Fruit fly (Drosophila melanogaster) whole organism, embryonic: Measurements from ENCODE around the gene CG32772.
A peak's percentile ranks its signal among the peaks of the same experiment; 100 is the strongest.

Source experiments
- CG10366 ChIP-seq: fragments of 200-800 bp; sonication (Bioruptor generic); IDR thresholded peaks from 2 replicates; pipeline ENCODE4 v1.3.6; 2022; ENCODE audit warnings: missing biosample characterization, missing genetic modification characterization
- CG10431 ChIP-seq: fragments of 200-800 bp; sonication (Bioruptor generic); optimal IDR thresholded peaks from 3 replicates; lab custom pipeline; 2018; ENCODE audit warnings: missing biosample characterization, mild to moderate bottlenecking, missing genetic modification characterization
- CG10462 ChIP-seq: fragments of 200-800 bp; sonication (Bioruptor generic); optimal IDR thresholded peaks from 2 replicates; lab custom pipeline; 2016; ENCODE audit warnings: missing biosample characterization, missing genetic modification characterization
- CG10543 ChIP-seq: fragments of 200-800 bp; sonication (Bioruptor generic); optimal IDR thresholded peaks from 3 replicates; lab custom pipeline; 2017; ENCODE audit warnings: missing biosample characterization, mild to moderate bottlenecking, missing genetic modification characterization, moderate library complexity
- CG10654 ChIP-seq: fragments of 200-800 bp; sonication (Bioruptor generic); optimal IDR thresholded peaks from 2 replicates; lab custom pipeline; 2016; ENCODE audit warnings: missing biosample characterization, missing genetic modification characterization
- CG11456 ChIP-seq: fragments of 200-800 bp; sonication (Bioruptor generic); IDR thresholded peaks from 3 replicates; pipeline ENCODE4 v1.3.6; 2022; ENCODE audit warnings: missing biosample characterization, missing genetic modification characterization
- CG1233 ChIP-seq: fragments of 200-800 bp; sonication (Bioruptor generic); optimal IDR thresholded peaks from 4 replicates; lab custom pipeline; 2018; ENCODE audit warnings: missing biosample characterization, mild to moderate bottlenecking, missing genetic modification characterization
- CG12391 ChIP-seq: fragments of 200-800 bp; sonication (Bioruptor generic); optimal IDR thresholded peaks from 3 replicates; lab custom pipeline; 2018; ENCODE audit warnings: missing biosample characterization, mild to moderate bottlenecking, missing genetic modification characterization, moderate library complexity
- CG15601 ChIP-seq: fragments of 200-800 bp; sonication (Bioruptor generic); optimal IDR thresholded peaks from 3 replicates; lab custom pipeline; 2019; ENCODE audit warnings: missing biosample characterization, mild to moderate bottlenecking, missing genetic modification characterization, moderate library complexity
- CG17186 ChIP-seq: fragments of 200-800 bp; sonication (Bioruptor generic); optimal IDR thresholded peaks from 3 replicates; lab custom pipeline; 2017; ENCODE audit warnings: missing biosample characterization, missing genetic modification reagents, missing genetic modification characterization
- CG2889 ChIP-seq: fragments of 200-800 bp; sonication (Bioruptor generic); IDR thresholded peaks from 3 replicates; pipeline ENCODE4 v1.3.6; 2022; ENCODE audit warnings: missing biosample characterization, missing genetic modification characterization
- CG3065 ChIP-seq: fragments of 200-800 bp; sonication (Bioruptor generic); optimal IDR thresholded peaks from 2 replicates; lab custom pipeline; 2016; ENCODE audit warnings: missing biosample characterization, missing genetic modification characterization
- CG3847 ChIP-seq: fragments of 200-800 bp; sonication (Bioruptor generic); IDR thresholded peaks from 2 replicates; pipeline ENCODE4 v1.3.6; 2022; ENCODE audit warnings: missing biosample characterization, missing genetic modification characterization
- CG43689 ChIP-seq: fragments of 200-800 bp; sonication (Bioruptor generic); IDR thresholded peaks from 2 replicates; pipeline ENCODE4 v1.3.6; 2022; ENCODE audit warnings: missing biosample characterization, missing genetic modification characterization
- CG6791 ChIP-seq: fragments of 200-800 bp; sonication (Bioruptor generic); IDR thresholded peaks from 3 replicates; pipeline ENCODE4 v1.3.6; 2022; ENCODE audit warnings: missing biosample characterization, missing genetic modification characterization; ENCODE audit not compliant: partially characterized antibody
- CG6854 ChIP-seq: fragments of 200-800 bp; sonication (Bioruptor generic); optimal IDR thresholded peaks from 3 replicates; lab custom pipeline; 2017; ENCODE audit warnings: missing biosample characterization, mild to moderate bottlenecking, missing genetic modification characterization
- CG8290 ChIP-seq, 3 experiments: fragments of 200-800 bp; sonication (Bioruptor generic); optimal IDR thresholded peaks; 2 replicates each; lab custom pipeline; 2016 to 2019; ENCODE audit warnings: missing biosample characterization in 3 of 3, missing genetic modification characterization in 3 of 3, mild to moderate bottlenecking in 2 of 3, moderate library complexity in 1 of 3
- D ChIP-seq, 2 experiments: fragments of 200-800 bp in 1 of 2; fragments of >200 bp in 1 of 2; sonication (Bioruptor generic) in 1 of 2; optimal IDR thresholded peaks; 2 replicates in 1 of 2; 3 replicates in 1 of 2; lab custom pipeline; 2017; ENCODE audit warnings: mild to moderate bottlenecking in 1 of 2, missing biosample characterization in 1 of 2, missing genetic modification characterization in 1 of 2, missing genetic modification reagents in 1 of 2
- Dfd ChIP-seq, 2 experiments: fragments of >200 bp; optimal IDR thresholded peaks; 2 replicates each; lab custom pipeline; 2017; ENCODE audit warnings: missing biosample characterization in 2 of 2, missing genetic modification characterization in 2 of 2
- Fer2 ChIP-seq: fragments of 200-800 bp; sonication (Bioruptor generic); optimal IDR thresholded peaks from 2 replicates; lab custom pipeline; 2018; ENCODE audit warnings: missing biosample characterization, mild to moderate bottlenecking, missing genetic modification characterization, moderate library complexity
- Gug ChIP-seq: fragments of 200-800 bp; sonication (Bioruptor generic); IDR thresholded peaks from 4 replicates; pipeline ENCODE4 v1.3.6; 2022; ENCODE audit warnings: missing biosample characterization, missing genetic modification characterization
- HLHmδ ChIP-seq: fragments of 200-800 bp; sonication (Bioruptor generic); optimal IDR thresholded peaks from 2 replicates; lab custom pipeline; 2018; ENCODE audit warnings: missing biosample characterization, mild to moderate bottlenecking, missing genetic modification characterization, moderate library complexity
- MTF-1 ChIP-seq: fragments of 200-800 bp; sonication (Bioruptor generic); optimal IDR thresholded peaks from 2 replicates; lab custom pipeline; 2018; ENCODE audit warnings: missing biosample characterization, mild to moderate bottlenecking, missing genetic modification characterization, borderline replicate concordance
- Pdp1 ChIP-seq, 2 experiments: fragments of 200-800 bp; sonication (Bioruptor generic); optimal IDR thresholded peaks; 3 replicates each; lab custom pipeline; 2016; ENCODE audit warnings: missing biosample characterization in 2 of 2, missing genetic modification characterization in 2 of 2, mild to moderate bottlenecking in 1 of 2, moderate library complexity in 1 of 2
- Ravus ChIP-seq: fragments of 200-800 bp; sonication (Bioruptor generic); IDR thresholded peaks from 2 replicates; pipeline ENCODE4 v1.3.6; 2022; ENCODE audit warnings: missing biosample characterization, missing genetic modification characterization
- Sox102F ChIP-seq: fragments of 200-800 bp; sonication (Bioruptor generic); optimal IDR thresholded peaks from 2 replicates; lab custom pipeline; 2018; ENCODE audit warnings: missing biosample characterization, mild to moderate bottlenecking, missing genetic modification characterization, moderate library complexity
- Usf ChIP-seq: fragments of 200-800 bp; sonication (Bioruptor generic); optimal IDR thresholded peaks from 2 replicates; lab custom pipeline; 2017; ENCODE audit warnings: missing genotype, missing biosample characterization, missing genetic modification characterization
- az2 ChIP-seq: fragments of 200-800 bp; sonication (Bioruptor generic); optimal IDR thresholded peaks from 3 replicates; lab custom pipeline; 2016; ENCODE audit warnings: missing biosample characterization, missing genetic modification characterization
- bowl ChIP-seq: fragments of 200-800 bp; sonication (Bioruptor generic); IDR thresholded peaks from 2 replicates; pipeline ENCODE4 v1.3.6; 2022; ENCODE audit warnings: missing biosample characterization, missing genetic modification characterization
- btn ChIP-seq: fragments of 200-800 bp; sonication (Bioruptor generic); optimal IDR thresholded peaks from 2 replicates; lab custom pipeline; 2016; ENCODE audit warnings: missing biosample characterization, missing genetic modification characterization
- cad ChIP-seq: fragments of >200 bp; optimal IDR thresholded peaks from 2 replicates; lab custom pipeline; 2017; ENCODE audit warnings: missing biosample characterization, missing genetic modification characterization
- cas ChIP-seq: fragments of 200-800 bp; sonication (Bioruptor generic); IDR thresholded peaks from 2 replicates; pipeline ENCODE4 v1.3.6; 2022; ENCODE audit warnings: missing biosample characterization, missing genetic modification characterization
- crp ChIP-seq, 2 experiments: fragments of 200-800 bp; sonication (Bioruptor generic); optimal IDR thresholded peaks; 2 replicates in 1 of 2; 3 replicates in 1 of 2; lab custom pipeline; 2017; ENCODE audit warnings: missing biosample characterization in 2 of 2, missing genetic modification characterization in 2 of 2, mild to moderate bottlenecking in 1 of 2, moderate library complexity in 1 of 2
- disco-r ChIP-seq: fragments of 200-800 bp; sonication (Bioruptor generic); optimal IDR thresholded peaks from 2 replicates; lab custom pipeline; 2016; ENCODE audit warnings: missing biosample characterization, missing genetic modification characterization
- dmrt99B ChIP-seq: fragments of 200-800 bp; sonication (Bioruptor generic); optimal IDR thresholded peaks from 2 replicates; lab custom pipeline; 2018; ENCODE audit warnings: missing biosample characterization, mild to moderate bottlenecking, missing genetic modification characterization, moderate library complexity
- hth ChIP-seq: fragments of >200 bp; optimal IDR thresholded peaks from 2 replicates; lab custom pipeline; 2017; ENCODE audit warnings: inconsistent platforms
- inv ChIP-seq: fragments of 200-800 bp; sonication (Bioruptor generic); IDR thresholded peaks from 2 replicates; pipeline ENCODE4 v1.3.6; 2022; ENCODE audit warnings: missing biosample characterization, missing genetic modification characterization; ENCODE audit not compliant: partially characterized antibody
- ken ChIP-seq: fragments of 200-800 bp; sonication (Bioruptor generic); IDR thresholded peaks from 3 replicates; pipeline ENCODE4 v1.3.6; 2022; ENCODE audit warnings: missing biosample characterization, missing genetic modification characterization
- p53 ChIP-seq: fragments of 200-800 bp; sonication (Bioruptor generic); optimal IDR thresholded peaks from 2 replicates; lab custom pipeline; 2016; ENCODE audit warnings: missing biosample characterization, missing genetic modification characterization
- psq ChIP-seq: fragments of 200-800 bp; sonication (Bioruptor generic); optimal IDR thresholded peaks from 2 replicates; lab custom pipeline; 2017; ENCODE audit warnings: missing biosample characterization, missing genetic modification characterization
- salm ChIP-seq: fragments of 200-800 bp; sonication (Bioruptor generic); optimal IDR thresholded peaks from 2 replicates; lab custom pipeline; 2018; ENCODE audit warnings: missing biosample characterization, mild to moderate bottlenecking, missing genetic modification characterization
- stwl ChIP-seq: fragments of 200-800 bp; sonication (Bioruptor generic); optimal IDR thresholded peaks from 3 replicates; lab custom pipeline; 2018; ENCODE audit warnings: missing biosample characterization, mild to moderate bottlenecking, missing genetic modification characterization, moderate library complexity
- tap ChIP-seq: fragments of 200-800 bp; optimal IDR thresholded peaks from 3 replicates; lab custom pipeline; 2019; ENCODE audit warnings: missing biosample characterization, mild to moderate bottlenecking, missing genetic modification characterization, moderate library complexity
- tin ChIP-seq: fragments of 200-800 bp; sonication (Bioruptor generic); optimal IDR thresholded peaks from 3 replicates; lab custom pipeline; 2016; ENCODE audit warnings: missing biosample characterization, missing genetic modification characterization
- tx ChIP-seq: fragments of 200-800 bp; sonication (Bioruptor generic); optimal IDR thresholded peaks from 2 replicates; lab custom pipeline; 2016; ENCODE audit warnings: missing biosample characterization, missing genetic modification characterization
- vnd ChIP-seq: fragments of 200-800 bp; sonication (Bioruptor generic); IDR thresholded peaks from 3 replicates; pipeline ENCODE4 v1.3.6; 2022; ENCODE audit warnings: missing biosample characterization, missing genetic modification characterization; ENCODE audit not compliant: partially characterized antibody
- vvl ChIP-seq: fragments of 200-800 bp; sonication (Bioruptor generic); IDR thresholded peaks from 2 replicates; pipeline ENCODE4 v1.3.6; 2022; ENCODE audit warnings: missing biosample characterization, missing genetic modification characterization

Gene CG32772

DNA sequence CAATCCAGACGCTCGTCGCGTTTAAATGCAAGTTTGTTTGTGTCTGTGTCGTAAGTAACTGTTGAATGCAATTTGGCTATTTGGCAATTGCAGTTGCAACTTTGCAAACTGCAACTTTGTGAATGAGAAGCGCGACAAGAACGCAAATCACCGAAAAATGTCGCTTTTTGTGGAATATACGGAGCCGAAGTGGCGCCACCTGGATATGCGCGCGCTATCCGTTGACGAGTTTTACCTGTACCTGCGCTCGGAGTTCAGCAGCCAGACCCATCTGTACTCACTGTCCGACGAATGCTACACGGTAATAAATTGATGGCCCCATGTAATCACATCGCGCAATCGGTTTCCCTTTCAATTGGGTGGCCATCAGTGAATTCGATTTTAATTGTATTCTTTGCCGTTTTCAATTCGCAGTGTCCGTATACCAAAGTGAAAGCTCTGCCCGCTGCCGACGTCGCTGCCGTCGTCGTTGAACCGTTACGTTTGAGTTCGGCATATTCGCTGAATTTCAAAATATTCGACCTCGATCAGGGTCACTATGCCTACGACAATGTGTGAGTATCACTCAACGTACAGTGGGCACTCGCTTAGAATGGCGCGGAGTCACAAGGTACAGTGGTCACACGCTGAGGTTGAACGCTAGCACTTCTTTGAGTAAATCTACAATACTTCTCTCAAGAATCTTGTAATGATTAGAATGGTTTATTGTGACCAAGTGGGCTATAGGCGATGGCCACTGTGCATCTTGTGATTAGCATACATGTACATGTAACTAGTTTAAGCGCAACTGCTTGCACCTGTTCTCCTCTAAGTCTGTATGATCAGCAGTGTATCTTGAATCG lies 10.4 kb downstream of the CG32772 start (continued):
- TF ChIP-seq Fer2 (tag; lab: Kevin White, UChicago) (peak; percentile 52), CG15601 (tag; lab: Kevin White, UChicago) (peak; percentile 29), tx (peak; percentile 74), CG6854 (GFP tag; lab: Kevin White, UChicago) (no peak), CG43689 (peak; percentile 84), hth (lab: Kevin White, UChicago) (no peak), CG10543 (GFP tag; lab: Kevin White, UChicago) (peak; percentile 7), Ravus (GFP tag; lab: Robert Waterston, UW) (peak; percentile 76), ken (GFP tag; lab: Robert Waterston, UW) (peak; percentile 81), bowl (peak; percentile 52; the same call in 1 of the 2 replicates), CG11456 (GFP tag; lab: Robert Waterston, UW) (peak; percentile 94), Dfd (GFP tag; optimal IDR thresholded peaks at IDR 0.05; lab: Kevin White, UChicago) (no peak), CG10366 (GFP tag; lab: Robert Waterston, UW) (peak; percentile 88), psq (GFP tag; lab: Kevin White, UChicago) (peak; percentile 40), CG6791 (GFP tag; lab: Robert Waterston, UW) (no peak), btn (GFP tag; lab: Kevin White, UChicago) (peak; percentile 55), tin (GFP tag; lab: Kevin White, UChicago) (peak; percentile 77), vnd (GFP tag; lab: Robert Waterston, UW) (no peak), Sox102F (GFP tag; lab: Kevin White, UChicago) (peak; percentile 85), Pdp1 (GFP tag; optimal IDR thresholded peaks at IDR 0.05; lab: Kevin White, UChicago) (peak; percentile 83 to 87), CG1233 (GFP tag; lab: Kevin White, UChicago) (peak; percentile 48), az2 (GFP tag; lab: Kevin White, UChicago) (peak; percentile 84), cad (GFP tag; lab: Kevin White, UChicago) (no peak), salm (tag; lab: Kevin White, UChicago) (peak; percentile 58), disco-r (GFP tag; lab: Kevin White, UChicago) (peak; percentile 37), inv (GFP tag; lab: Robert Waterston, UW) (no peak), CG3847 (GFP tag; lab: Robert Waterston, UW) (peak; percentile 87), CG2889 (GFP tag; lab: Robert Waterston, UW) (peak; percentile 83; the same call in 2 of the 3 replicates), CG3065 (peak; percentile 41), cas (GFP tag; lab: Robert Waterston, UW) (peak; percentile 52; the same call in 1 of the 2 replicates), HLHmδ (GFP tag; lab: Kevin White, UChicago) (no peak), CG8290 (GFP tag; optimal IDR thresholded peaks at IDR 0.05; lab: Kevin White, UChicago) (peak; percentile 57), CG8290 (tag; optimal IDR thresholded peaks at IDR 0.05; lab: Kevin White, UChicago) (peak in 1 of 2 experiments; percentile 98), CG17186 (GFP tag; lab: Kevin White, UChicago) (no peak), Gug (GFP tag; lab: Robert Waterston, UW) (peak; percentile 94), MTF-1 (GFP tag; lab: Kevin White, UChicago) (peak; percentile 56), crp (GFP tag; optimal IDR thresholded peaks at IDR 0.05; lab: Kevin White, UChicago) (no peak), CG10462 (peak; percentile 51), tap (tag; lab: Kevin White, UChicago) (peak; percentile 69), CG10431 (GFP tag; lab: Kevin White, UChicago) (peak; percentile 45), p53 (GFP tag; lab: Kevin White, UChicago) (peak; percentile 49), D (optimal IDR thresholded peaks at IDR 0.05; lab: Kevin White, UChicago) (no peak), D (GFP tag; optimal IDR thresholded peaks at IDR 0.05; lab: Kevin White, UChicago) (peak; percentile 56), stwl (tag; lab: Kevin White, UChicago) (no peak), CG10654 (GFP tag; lab: Kevin White, UChicago) (peak; percentile 66), dmrt99B (tag; lab: Kevin White, UChicago) (peak; percentile 79), vvl (GFP tag; lab: Robert Waterston, UW) (peak; percentile 92), CG12391 (tag; lab: Kevin White, UChicago) (peak; percentile 71), Usf (GFP tag; lab: Kevin White, UChicago) (peak; percentile 46)
